Worm (Caenorhabditis elegans) whole organism, L4/young adult: ENCODE measurements around the gene ins-12.

Source experiments
- W03F9.2 ChIP-seq: fragments of 150-350 bp; optimal IDR thresholded peaks from 2 replicates; lab custom pipeline; 2014; ENCODE audit warnings: missing biosample characterization, missing genetic modification characterization
- dao-5 ChIP-seq: sonication (generic microtip); optimal IDR thresholded peaks from 2 replicates; lab custom pipeline; 2016; ENCODE audit warnings: missing genotype, missing genetic modification characterization, moderate library complexity, missing compliant biosample characterization
- him-1 ChIP-seq: sonication (generic microtip); optimal IDR thresholded peaks from 2 replicates; lab custom pipeline; 2016; ENCODE audit warnings: missing genotype, missing genetic modification reagents, missing genetic modification characterization, missing compliant biosample characterization

DNA sequence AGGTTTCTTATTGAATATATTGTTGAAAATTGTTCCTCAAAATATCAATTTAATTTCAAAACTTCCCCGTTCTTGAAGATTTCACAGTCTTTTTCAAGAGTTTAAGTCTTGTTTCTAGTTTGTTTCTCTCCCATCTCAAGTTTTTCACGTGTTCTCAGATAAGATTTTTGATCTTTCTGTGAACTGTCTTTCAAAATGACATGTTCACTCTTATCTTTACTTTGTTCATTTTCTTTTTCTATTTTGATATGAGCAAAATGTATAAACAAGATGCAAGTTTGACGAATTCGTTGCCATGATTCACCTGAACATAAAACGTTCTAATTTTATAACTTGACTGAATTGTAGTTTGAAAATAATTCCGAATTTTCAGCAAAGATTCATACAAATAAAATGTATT, 371 bp downstream of the ins-12 start:
- TF ChIP-seq W03F9.2 (tag; lab: Kevin White, UChicago) (no peak), dao-5 (tag; lab: Kevin White, UChicago) (no peak), him-1 (no peak)
